Fruit fly (Drosophila melanogaster) whole organism, adult: Measurements from ENCODE around the gene CG4338.

Source experiments
- CG11617 ChIP-seq: fragments of 200-800 bp; sonication (Bioruptor generic); optimal IDR thresholded peaks from 2 replicates; lab custom pipeline; 2017; ENCODE audit warnings: mild to moderate bottlenecking, missing biosample characterization, missing genetic modification reagents, missing genetic modification characterization
- CG12768 ChIP-seq: fragments of 200-800 bp; sonication (Bioruptor generic); optimal IDR thresholded peaks from 2 replicates; lab custom pipeline; 2017; ENCODE audit warnings: missing biosample characterization, missing genetic modification characterization, mild to moderate bottlenecking, moderate library complexity, missing genetic modification reagents
- CG14711 ChIP-seq: fragments of 200-800 bp; sonication (Bioruptor generic); optimal IDR thresholded peaks from 2 replicates; lab custom pipeline; 2018; ENCODE audit warnings: missing biosample characterization, mild to moderate bottlenecking, missing genetic modification characterization, moderate library complexity
- CG1620 ChIP-seq: fragments of 200-800 bp; sonication (Bioruptor generic); optimal IDR thresholded peaks from 2 replicates; lab custom pipeline; 2016; ENCODE audit warnings: missing biosample characterization, missing genetic modification characterization
- CG33017 ChIP-seq: fragments of 200-800 bp; sonication (Bioruptor generic); optimal IDR thresholded peaks from 2 replicates; lab custom pipeline; 2018; ENCODE audit warnings: missing biosample characterization, mild to moderate bottlenecking, missing genetic modification characterization, moderate library complexity
- CG5204 ChIP-seq: fragments of 200-800 bp; sonication (Bioruptor generic); optimal IDR thresholded peaks from 2 replicates; lab custom pipeline; 2016; ENCODE audit warnings: missing biosample characterization, missing genetic modification characterization
- CG7045 ChIP-seq: fragments of 200-800 bp; sonication (Bioruptor generic); optimal IDR thresholded peaks from 2 replicates; lab custom pipeline; 2017; ENCODE audit warnings: missing biosample characterization, mild to moderate bottlenecking, missing genetic modification characterization
- CG7101 ChIP-seq: fragments of 200-800 bp; sonication (Bioruptor generic); optimal IDR thresholded peaks from 2 replicates; lab custom pipeline; 2018; ENCODE audit warnings: missing biosample characterization, mild to moderate bottlenecking, missing genetic modification characterization, moderate library complexity
- Clk ChIP-seq: fragments of 200-800 bp; sonication (Bioruptor generic); optimal IDR thresholded peaks from 2 replicates; lab custom pipeline; 2017; ENCODE audit warnings: missing biosample characterization, missing genetic modification characterization
- Crg-1 ChIP-seq: fragments of 200-800 bp; sonication (Bioruptor generic); optimal IDR thresholded peaks from 2 replicates; lab custom pipeline; 2016; ENCODE audit warnings: missing biosample characterization, missing genetic modification characterization
- Hr96 ChIP-seq: fragments of 200-800 bp; sonication (Bioruptor generic); optimal IDR thresholded peaks from 2 replicates; lab custom pipeline; 2016; ENCODE audit warnings: missing biosample characterization, missing genetic modification characterization
- Mnt ChIP-seq: fragments of 200-800 bp; sonication (Bioruptor generic); optimal IDR thresholded peaks from 2 replicates; lab custom pipeline; 2016; ENCODE audit warnings: missing biosample characterization, mild to moderate bottlenecking, missing genetic modification characterization
- bab1 ChIP-seq: fragments of 200-800 bp; sonication (Bioruptor generic); optimal IDR thresholded peaks from 3 replicates; lab custom pipeline; 2019; ENCODE audit warnings: missing biosample characterization, mild to moderate bottlenecking, missing genetic modification characterization, moderate library complexity
- cic ChIP-seq: fragments of 200-800 bp; sonication (Bioruptor generic); optimal IDR thresholded peaks from 2 replicates; lab custom pipeline; 2017; ENCODE audit warnings: missing biosample characterization, mild to moderate bottlenecking, missing genetic modification characterization, moderate library complexity
- cnc ChIP-seq, 2 experiments: fragments of >200 bp; optimal IDR thresholded peaks; 2 replicates each; lab custom pipeline; 2017
- kay ChIP-seq: fragments of 200-800 bp; sonication (Bioruptor generic); peaks from one replicate; lab custom pipeline; 2016; ENCODE audit warnings: missing biosample characterization, missing genetic modification characterization, borderline replicate concordance
- ovo ChIP-seq: fragments of 200-800 bp; sonication (Bioruptor generic); optimal IDR thresholded peaks from 2 replicates; lab custom pipeline; 2016; ENCODE audit warnings: missing biosample characterization, missing genetic modification characterization
- pad ChIP-seq: fragments of 200-800 bp; sonication (Bioruptor generic); optimal IDR thresholded peaks from 3 replicates; lab custom pipeline; 2017; ENCODE audit warnings: missing biosample characterization, missing genetic modification characterization, mild to moderate bottlenecking, moderate library complexity, missing genetic modification reagents
- tj ChIP-seq: fragments of 200-800 bp; sonication (Bioruptor generic); optimal IDR thresholded peaks from 3 replicates; lab custom pipeline; 2017; ENCODE audit warnings: missing biosample characterization, mild to moderate bottlenecking, missing genetic modification characterization, moderate library complexity
- toe ChIP-seq: fragments of 200-800 bp; sonication (Bioruptor generic); optimal IDR thresholded peaks from 2 replicates; lab custom pipeline; 2016; ENCODE audit warnings: missing biosample characterization, missing genetic modification characterization

CG4338 gene

dm6 chr3R:15243046-15243356, 32.3 kb upstream of the CG4338 start:
- TF ChIP-seq Mnt (GFP tag; lab: Kevin White, UChicago) (no peak), kay (peak; percentile 51), tj (GFP tag; lab: Kevin White, UChicago) (no peak), toe (GFP tag; lab: Kevin White, UChicago) (no peak)

dm6 chr3R:15243452-15243851, 31.9 kb upstream of the CG4338 start:
- TF ChIP-seq cnc (optimal IDR thresholded peaks at IDR 0.05; lab: Kevin White, UChicago) (no peak), toe (GFP tag; lab: Kevin White, UChicago) (no peak), Clk (GFP tag; lab: Kevin White, UChicago) (no peak), CG1620 (GFP tag; lab: Kevin White, UChicago) (no peak), ovo (peak; percentile 28), bab1 (GFP tag; lab: Kevin White, UChicago) (no peak), CG11617 (GFP tag; lab: Kevin White, UChicago) (no peak), Hr96 (GFP tag; lab: Kevin White, UChicago) (peak; percentile 38), tj (GFP tag; lab: Kevin White, UChicago) (peak; percentile 80), pad (GFP tag; lab: Kevin White, UChicago) (no peak), CG5204 (GFP tag; lab: Kevin White, UChicago) (peak; percentile 29), CG33017 (no peak), cic (GFP tag; lab: Kevin White, UChicago) (no peak), CG7101 (tag; lab: Kevin White, UChicago) (no peak), kay (no peak), CG12768 (GFP tag; lab: Kevin White, UChicago) (peak; percentile 48), CG7045 (GFP tag; lab: Kevin White, UChicago) (no peak), Mnt (GFP tag; lab: Kevin White, UChicago) (peak; percentile 96), Crg-1 (GFP tag; lab: Kevin White, UChicago) (no peak), CG14711 (tag; lab: Kevin White, UChicago) (no peak)

- TF ChIP-seq CG1620 (GFP tag; lab: Kevin White, UChicago) (no peak), pad (GFP tag; lab: Kevin White, UChicago) (no peak), Mnt (GFP tag; lab: Kevin White, UChicago) (no peak), CG12768 (GFP tag; lab: Kevin White, UChicago) (peak; percentile 18), tj (GFP tag; lab: Kevin White, UChicago) (peak; percentile 24), Clk (GFP tag; lab: Kevin White, UChicago) (no peak), CG5204 (GFP tag; lab: Kevin White, UChicago) (no peak), CG7101 (tag; lab: Kevin White, UChicago) (peak; percentile 18), CG14711 (tag; lab: Kevin White, UChicago) (no peak)
Measured at dm6 chr3R:15246601-15247000, 28.7 kb upstream of the CG4338 start.

- TF ChIP-seq cic (GFP tag; lab: Kevin White, UChicago) (no peak), cnc (optimal IDR thresholded peaks at IDR 0.05; lab: Kevin White, UChicago) (no peak), kay (no peak), pad (GFP tag; lab: Kevin White, UChicago) (no peak), CG7045 (GFP tag; lab: Kevin White, UChicago) (no peak), CG33017 (no peak), CG5204 (GFP tag; lab: Kevin White, UChicago) (no peak), Clk (GFP tag; lab: Kevin White, UChicago) (no peak), tj (GFP tag; lab: Kevin White, UChicago) (no peak), CG14711 (tag; lab: Kevin White, UChicago) (no peak)
Measured at dm6 chr3R:15249037-15249436, 26.3 kb upstream of the CG4338 start, which contains the start of gene Amt. Gene Amt, minus strand, starts transcription at chr3R:15249137.

- TF ChIP-seq Mnt (GFP tag; lab: Kevin White, UChicago) = no peak
- TF ChIP-seq CG14711 (tag; lab: Kevin White, UChicago) = no peak
- no peak for TF ChIP-seq CG11617 (GFP tag; lab: Kevin White, UChicago)
- no peak for TF ChIP-seq CG7045 (GFP tag; lab: Kevin White, UChicago)
- TF ChIP-seq Hr96 (GFP tag; lab: Kevin White, UChicago) = no peak
- TF ChIP-seq cic (GFP tag; lab: Kevin White, UChicago) = no peak
- TF ChIP-seq toe (GFP tag; lab: Kevin White, UChicago) = no peak
- no peak for TF ChIP-seq Clk (GFP tag; lab: Kevin White, UChicago)
- TF ChIP-seq ovo = peak; percentile 39
Measured at dm6 chr3R:15249735-15250134, 25.6 kb upstream of the CG4338 start, which contains the start of gene CG42404. Gene CG42404, plus strand, starts transcription at chr3R:15250094.

- TF ChIP-seq CG11617 (GFP tag; lab: Kevin White, UChicago) (peak; percentile 58), CG12768 (GFP tag; lab: Kevin White, UChicago) (peak; percentile 51), Hr96 (GFP tag; lab: Kevin White, UChicago) (no peak), Clk (GFP tag; lab: Kevin White, UChicago) (peak; percentile 39), CG33017 (peak; percentile 88), pad (GFP tag; lab: Kevin White, UChicago) (peak; percentile 83), tj (GFP tag; lab: Kevin White, UChicago) (peak; percentile 19), Mnt (GFP tag; lab: Kevin White, UChicago) (peak; percentile 21), CG5204 (GFP tag; lab: Kevin White, UChicago) (peak; percentile 63), Crg-1 (GFP tag; lab: Kevin White, UChicago) (no peak), CG7101 (tag; lab: Kevin White, UChicago) (peak; percentile 69), kay (no peak), CG7045 (GFP tag; lab: Kevin White, UChicago) (peak; percentile 57), CG14711 (tag; lab: Kevin White, UChicago) (peak; percentile 47), cnc (optimal IDR thresholded peaks at IDR 0.05; lab: Kevin White, UChicago) (no peak), cic (GFP tag; lab: Kevin White, UChicago) (peak; percentile 24), toe (GFP tag; lab: Kevin White, UChicago) (no peak), CG1620 (GFP tag; lab: Kevin White, UChicago) (no peak), bab1 (GFP tag; lab: Kevin White, UChicago) (no peak), ovo (no peak)
Measured at dm6 chr3R:15250454-15250853, 24.9 kb upstream of the CG4338 start.
